Worm (Caenorhabditis elegans) whole organism, L3 larva: ENCODE data around the gene F41B4.1.
A peak's percentile ranks its signal among the peaks of the same experiment; 100 is the strongest.

Experiments used
- ama-1 ChIP-seq: fragments of 150-350 bp; optimal IDR thresholded peaks from 2 replicates; lab custom pipeline; 2018
- ceh-16 ChIP-seq: sonication (generic microtip); optimal IDR thresholded peaks from 2 replicates; lab custom pipeline; 2017; ENCODE audit warnings: missing biosample characterization, missing genetic modification characterization
- ceh-28 ChIP-seq: fragments of 150-350 bp; optimal IDR thresholded peaks from 2 replicates; lab custom pipeline; 2014; ENCODE audit warnings: missing biosample characterization, missing genetic modification reagents, missing genetic modification characterization
- ceh-82 ChIP-seq: fragments of 150-350 bp; optimal IDR thresholded peaks from 2 replicates; lab custom pipeline; 2014; ENCODE audit warnings: missing biosample characterization, missing genetic modification characterization
- daf-12 ChIP-seq: fragments of 150-350 bp; optimal IDR thresholded peaks from 2 replicates; lab custom pipeline; 2014; ENCODE audit warnings: missing biosample characterization, missing genetic modification reagents, missing genetic modification characterization
- egl-5 ChIP-seq: fragments of 150-350 bp; optimal IDR thresholded peaks from 2 replicates; lab custom pipeline; 2017; ENCODE audit warnings: missing biosample characterization, missing genetic modification reagents, missing genetic modification characterization, inconsistent platforms
- elt-2 ChIP-seq: sonication (generic microtip); optimal IDR thresholded peaks from 2 replicates; lab custom pipeline; 2016; ENCODE audit warnings: missing genetic modification reagents, mild to moderate bottlenecking, missing genetic modification characterization, missing compliant biosample characterization
- elt-3 ChIP-seq, 3 experiments: fragments of 150-350 bp in 1 of 3; sonication (generic microtip) in 2 of 3; optimal IDR thresholded peaks; 2 replicates in 2 of 3; 4 replicates in 1 of 3; lab custom pipeline; 2014 to 2017; ENCODE audit warnings: missing biosample characterization in 3 of 3, missing genetic modification characterization in 3 of 3
- eor-1 ChIP-seq, 2 experiments: fragments of 150-350 bp; optimal IDR thresholded peaks; 2 replicates each; lab custom pipeline; 2014 to 2018; ENCODE audit warnings: missing biosample characterization in 2 of 2, missing genetic modification characterization in 2 of 2
- fkh-10 ChIP-seq: sonication (generic microtip); optimal IDR thresholded peaks from 2 replicates; lab custom pipeline; 2017; ENCODE audit warnings: missing biosample characterization, missing genetic modification reagents, missing genetic modification characterization
- fos-1 ChIP-seq: fragments of 150-350 bp; optimal IDR thresholded peaks from 2 replicates; lab custom pipeline; 2014; ENCODE audit warnings: missing biosample characterization, missing genetic modification characterization
- jun-1 ChIP-seq: fragments of 150-350 bp; optimal IDR thresholded peaks from 2 replicates; lab custom pipeline; 2014; ENCODE audit warnings: missing biosample characterization, missing genetic modification reagents, missing genetic modification characterization
- lin-15B ChIP-seq: fragments of 150-350 bp; optimal IDR thresholded peaks from 2 replicates; lab custom pipeline; 2014; ENCODE audit warnings: missing biosample characterization, missing genetic modification characterization
- lin-39 ChIP-seq: fragments of 150-350 bp; optimal IDR thresholded peaks from 2 replicates; lab custom pipeline; 2018; ENCODE audit warnings: missing biosample characterization, missing genetic modification reagents, missing genetic modification characterization
- lsy-12 ChIP-seq: sonication (generic microtip); optimal IDR thresholded peaks from 2 replicates; lab custom pipeline; 2016; ENCODE audit warnings: mild to moderate bottlenecking, missing genetic modification characterization, missing compliant biosample characterization
- mdl-1 ChIP-seq: fragments of 150-350 bp; optimal IDR thresholded peaks from 2 replicates; lab custom pipeline; 2014; ENCODE audit warnings: missing biosample characterization, missing genetic modification characterization
- mml-1 ChIP-seq: fragments of 150-350 bp; sonication (generic microtip); optimal IDR thresholded peaks from 3 replicates; lab custom pipeline; 2014; ENCODE audit warnings: missing biosample characterization, missing genetic modification characterization
- nfya-1 ChIP-seq: sonication (generic microtip); optimal IDR thresholded peaks from 2 replicates; lab custom pipeline; 2017; ENCODE audit warnings: missing genetic modification characterization, mild to moderate bottlenecking, missing compliant biosample characterization, antibody characterized with exemption, moderate library complexity; ENCODE audit not compliant: insufficient read depth
- nhr-11 ChIP-seq: fragments of 150-350 bp; optimal IDR thresholded peaks from 2 replicates; lab custom pipeline; 2014; ENCODE audit warnings: missing biosample characterization, missing genetic modification characterization
- nhr-12 ChIP-seq: fragments of 150-350 bp; optimal IDR thresholded peaks from 2 replicates; lab custom pipeline; 2014; ENCODE audit warnings: missing biosample characterization, missing genetic modification characterization
- nhr-25 ChIP-seq: sonication (generic microtip); optimal IDR thresholded peaks from 2 replicates; lab custom pipeline; 2017; ENCODE audit warnings: missing biosample characterization, missing genetic modification characterization
- nhr-43 ChIP-seq: sonication (generic microtip); optimal IDR thresholded peaks from 2 replicates; lab custom pipeline; 2016; ENCODE audit warnings: mild to moderate bottlenecking, missing genetic modification characterization, missing compliant biosample characterization; ENCODE audit not compliant: poor library complexity, severe bottlenecking
- nhr-67 ChIP-seq: fragments of 150-350 bp; optimal IDR thresholded peaks from 2 replicates; lab custom pipeline; 2014; ENCODE audit warnings: missing biosample characterization, missing genetic modification characterization
- nhr-76 ChIP-seq: fragments of 150-350 bp; sonication (generic microtip); optimal IDR thresholded peaks from 5 replicates; lab custom pipeline; 2014; ENCODE audit warnings: missing biosample characterization, missing genetic modification characterization
- nhr-77 ChIP-seq: fragments of 150-350 bp; optimal IDR thresholded peaks from 2 replicates; lab custom pipeline; 2014; ENCODE audit warnings: missing biosample characterization, missing genetic modification characterization
- pha-4 ChIP-seq: fragments of 150-350 bp; optimal IDR thresholded peaks from 2 replicates; lab custom pipeline; 2014; ENCODE audit warnings: missing biosample characterization, missing genetic modification reagents, missing genetic modification characterization
- pqm-1 ChIP-seq: fragments of 150-350 bp; optimal IDR thresholded peaks from 2 replicates; lab custom pipeline; 2017; ENCODE audit warnings: missing biosample characterization, missing genetic modification characterization, inconsistent platforms
- sea-2 ChIP-seq: fragments of 150-350 bp; sonication (generic microtip); optimal IDR thresholded peaks from 4 replicates; lab custom pipeline; 2014; ENCODE audit warnings: missing biosample characterization, missing genetic modification reagents, missing genetic modification characterization
- tbx-2 ChIP-seq: sonication (generic microtip); optimal IDR thresholded peaks from 2 replicates; lab custom pipeline; 2016; ENCODE audit warnings: mild to moderate bottlenecking, missing genetic modification characterization, missing compliant biosample characterization
- zag-1 ChIP-seq: fragments of 150-350 bp; optimal IDR thresholded peaks from 2 replicates; lab custom pipeline; 2014; ENCODE audit warnings: missing biosample characterization, missing genetic modification characterization
- ztf-4 ChIP-seq: fragments of 150-350 bp; optimal IDR thresholded peaks from 2 replicates; lab custom pipeline; 2014; ENCODE audit warnings: missing biosample characterization, missing genetic modification characterization

F41B4.1 gene

DNA sequence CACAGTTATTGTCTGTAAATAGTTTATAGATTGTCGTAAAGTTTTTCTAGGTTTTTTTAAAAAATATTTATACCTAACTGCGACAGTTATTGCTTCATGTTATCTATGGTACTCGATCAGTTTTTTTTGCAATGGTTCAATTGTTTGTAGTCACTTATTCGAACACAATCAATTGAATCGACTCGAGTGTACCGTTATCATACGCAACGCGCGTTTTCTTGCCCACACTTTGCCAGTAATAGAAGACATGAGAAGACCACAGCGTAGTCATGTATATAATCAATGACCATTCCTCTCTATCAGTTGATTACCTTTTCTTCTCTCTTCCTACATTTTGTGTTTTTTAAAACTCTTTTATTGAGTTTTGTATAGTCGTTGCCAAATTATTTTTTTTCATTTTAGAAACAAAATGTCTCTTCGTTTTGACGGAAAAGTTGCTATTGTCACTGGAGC is 7.6 kb downstream of the F41B4.1 start, which contains the start of gene dhs-28:
TSS of gene dhs-28 (plus strand) at position 403 of the 453 bp plus-strand sequence.
- TF ChIP-seq nhr-43 (tag; lab: Kevin White, UChicago) (peak; percentile 15), nhr-25 (tag; lab: Kevin White, UChicago) (no peak), egl-5 (tag; lab: Kevin White, UChicago) (no peak), ama-1 (peak; percentile 42), pha-4 (tag; lab: Kevin White, UChicago) (peak; percentile 25), fos-1 (tag; lab: Kevin White, UChicago) (no peak), daf-12 (tag; lab: Kevin White, UChicago) (no peak), sea-2 (GFP tag; lab: Kevin White, UChicago) (no peak), ceh-82 (tag; lab: Kevin White, UChicago) (no peak), pqm-1 (tag; lab: Kevin White, UChicago) (peak; percentile 90), lin-15B (tag; lab: Kevin White, UChicago) (no peak), nhr-12 (no peak), jun-1 (tag; lab: Kevin White, UChicago) (no peak), nhr-67 (no peak), elt-2 (tag; lab: Kevin White, UChicago) (peak; percentile 90)

DNA sequence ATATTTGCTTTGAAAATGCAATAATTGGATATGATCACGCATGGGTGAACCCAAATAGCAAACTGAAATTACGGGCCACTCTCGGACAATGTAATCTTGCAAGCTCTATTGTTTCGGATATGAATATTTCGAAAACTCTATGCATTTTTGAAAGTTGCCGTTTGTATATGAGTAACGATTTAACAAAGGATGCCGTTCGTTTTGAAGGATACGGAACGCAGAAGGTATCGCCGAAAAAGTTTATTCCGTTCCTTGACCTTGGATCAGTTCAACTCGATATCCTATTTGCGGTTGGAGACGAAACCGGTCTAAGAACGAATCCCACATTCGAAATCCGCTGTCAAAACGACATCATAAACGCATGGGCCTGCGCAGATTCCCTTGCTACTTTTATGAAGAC is 12.6 kb downstream of the F41B4.1 start:
- TF ChIP-seq elt-3 (tag; optimal IDR thresholded peaks at IDR 0.05; lab: Kevin White, UChicago) (no peak), mdl-1 (tag; lab: Kevin White, UChicago) (no peak), lin-15B (tag; lab: Kevin White, UChicago) (no peak), ceh-16 (no peak), sea-2 (GFP tag; lab: Kevin White, UChicago) (no peak), nfya-1 (tag; lab: Kevin White, UChicago) (no peak), eor-1 (tag; optimal IDR thresholded peaks at IDR 0.05; lab: Kevin White, UChicago) (no peak), tbx-2 (tag; lab: Kevin White, UChicago) (no peak), nhr-76 (no peak)
- TF ChIP-seq, all 47 proteins: peak for 0

DNA sequence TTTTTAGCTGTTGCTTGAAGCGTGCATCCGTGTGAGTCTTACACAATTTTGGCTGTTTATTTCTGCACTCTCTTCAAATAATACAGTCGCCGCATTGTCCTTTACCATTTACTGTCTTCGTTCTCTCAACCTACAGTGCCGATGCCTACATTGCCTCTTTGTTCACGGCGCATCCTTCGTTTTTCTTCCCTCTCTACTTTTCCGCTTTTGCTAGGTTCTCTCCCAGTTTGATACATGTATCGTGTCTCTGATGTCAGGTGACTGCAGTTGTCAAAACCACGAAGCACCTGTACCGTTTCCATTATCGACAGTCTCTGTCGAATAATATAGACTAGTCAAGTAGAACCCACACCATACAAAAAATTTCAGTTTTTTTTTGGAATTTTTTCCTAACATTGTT is 17.0 kb downstream of the F41B4.1 start:
- TF ChIP-seq elt-2 (tag; lab: Kevin White, UChicago) (peak; percentile 73), nhr-25 (tag; lab: Kevin White, UChicago) (peak; percentile 49), nhr-11 (no peak), pha-4 (tag; lab: Kevin White, UChicago) (peak; percentile 76), nhr-77 (tag; lab: Kevin White, UChicago) (no peak), pqm-1 (tag; lab: Kevin White, UChicago) (peak; percentile 10), lsy-12 (tag; lab: Kevin White, UChicago) (peak; percentile 50), nhr-43 (tag; lab: Kevin White, UChicago) (no peak), jun-1 (tag; lab: Kevin White, UChicago) (peak; percentile 28)

ce11 chrX:6808239-6808638 is 17.4 kb downstream of the F41B4.1 start:
- TF ChIP-seq egl-5 (tag; lab: Kevin White, UChicago) (peak; percentile 33), nfya-1 (tag; lab: Kevin White, UChicago) (peak; percentile 15), lin-39 (tag; lab: Kevin White, UChicago) (peak; percentile 38), ceh-28 (tag; lab: Kevin White, UChicago) (no peak), fkh-10 (GFP tag; lab: Kevin White, UChicago) (no peak)

ce11 chrX:6807137-6807861 is 18.4 kb downstream of the F41B4.1 start:
- no peak for TF ChIP-seq zag-1 (tag; lab: Kevin White, UChicago)
- no peak for TF ChIP-seq ztf-4 (tag; lab: Kevin White, UChicago)
- peak; percentile 33 for TF ChIP-seq ceh-28 (tag; lab: Kevin White, UChicago)
- TF ChIP-seq ama-1 = peak; percentile 32
- TF ChIP-seq elt-2 (tag; lab: Kevin White, UChicago) = peak; percentile 68
- peak; percentile 49 for TF ChIP-seq mml-1 (tag; lab: Kevin White, UChicago)
- peak; percentile 16 for TF ChIP-seq jun-1 (tag; lab: Kevin White, UChicago)
- TF ChIP-seq pqm-1 (tag; lab: Kevin White, UChicago) = peak; percentile 74
